Fruit fly (Drosophila melanogaster) whole organism, wandering third instar larva: ENCODE data around the gene CG4970.

Source experiments
- Abd-B ChIP-seq: fragments of >200 bp; optimal IDR thresholded peaks from 2 replicates; lab custom pipeline; 2017; ENCODE audit warnings: missing biosample characterization, missing genetic modification characterization
- CG32264 ChIP-seq: fragments of 200-800 bp; sonication (Bioruptor generic); optimal IDR thresholded peaks from 2 replicates; lab custom pipeline; 2016; ENCODE audit warnings: missing biosample characterization, missing genetic modification characterization
- CG9705 ChIP-seq: fragments of 200-800 bp; sonication (Bioruptor generic); optimal IDR thresholded peaks from 2 replicates; lab custom pipeline; 2018; ENCODE audit warnings: missing biosample characterization, mild to moderate bottlenecking, missing genetic modification characterization
- CrebA ChIP-seq: fragments of 200-800 bp; sonication (Bioruptor generic); optimal IDR thresholded peaks from 2 replicates; lab custom pipeline; 2016; ENCODE audit warnings: missing biosample characterization, mild to moderate bottlenecking, missing genetic modification characterization, borderline replicate concordance
- Dif ChIP-seq: fragments of 200-275, 200-300 bp; sonication (Bioruptor generic); optimal IDR thresholded peaks from 2 replicates; lab custom pipeline; 2018; ENCODE audit warnings: missing biosample characterization, missing genetic modification characterization; ENCODE audit not compliant: partially characterized antibody
- GATAd ChIP-seq: sonication (Bioruptor generic); optimal IDR thresholded peaks from 2 replicates; lab custom pipeline; 2016; ENCODE audit warnings: missing biosample characterization, missing genetic modification characterization
- HLH106 ChIP-seq: fragments of 200-800 bp; optimal IDR thresholded peaks from 3 replicates; lab custom pipeline; 2019; ENCODE audit warnings: missing biosample characterization, mild to moderate bottlenecking, missing genetic modification characterization, moderate library complexity
- Hnf4 ChIP-seq: fragments of 200-800 bp; sonication (Bioruptor generic); optimal IDR thresholded peaks from 2 replicates; lab custom pipeline; 2016; ENCODE audit warnings: missing biosample characterization, mild to moderate bottlenecking, missing genetic modification characterization
- Hr78 ChIP-seq: fragments of >200 bp; optimal IDR thresholded peaks from 2 replicates; lab custom pipeline; 2017; ENCODE audit warnings: missing biosample characterization, missing genetic modification characterization
- Hr83 ChIP-seq: fragments of 200-300 bp; sonication (Bioruptor generic); optimal IDR thresholded peaks from 2 replicates; lab custom pipeline; 2016; ENCODE audit warnings: missing biosample characterization, mild to moderate bottlenecking, missing genetic modification characterization, moderate library complexity; ENCODE audit not compliant: poor library complexity, severe bottlenecking
- Jra ChIP-seq: sonication (Bioruptor generic); optimal IDR thresholded peaks from 2 replicates; lab custom pipeline; 2016; ENCODE audit warnings: missing biosample characterization, missing genetic modification characterization
- Mio ChIP-seq: sonication (Bioruptor generic); optimal IDR thresholded peaks from 2 replicates; lab custom pipeline; 2016; ENCODE audit warnings: missing biosample characterization, missing genetic modification characterization
- Myc ChIP-seq: fragments of >200 bp; optimal IDR thresholded peaks from 2 replicates; lab custom pipeline; 2017
- N ChIP-seq: fragments of >200 bp; optimal IDR thresholded peaks from 2 replicates; lab custom pipeline; 2018; ENCODE audit warnings: missing biosample characterization, missing external identifiers, missing genetic modification characterization
- OdsH ChIP-seq: fragments of 200-800 bp; sonication (Bioruptor generic); optimal IDR thresholded peaks from 2 replicates; lab custom pipeline; 2016; ENCODE audit warnings: missing biosample characterization, mild to moderate bottlenecking, missing genetic modification characterization
- Rel ChIP-seq, 2 experiments: fragments of 200-800 bp; sonication (Bioruptor generic) in 1 of 2; optimal IDR thresholded peaks; 2 replicates in 1 of 2; 3 replicates in 1 of 2; lab custom pipeline; 2016 to 2019; ENCODE audit warnings: mild to moderate bottlenecking in 2 of 2, missing biosample characterization in 2 of 2, missing genetic modification characterization in 2 of 2, moderate library complexity in 1 of 2
- Vsx2 ChIP-seq: fragments of 200-300, 225-300 bp; sonication (Bioruptor generic); optimal IDR thresholded peaks from 2 replicates; lab custom pipeline; 2018; ENCODE audit warnings: missing biosample characterization, missing genetic modification characterization; ENCODE audit not compliant: partially characterized antibody
- br ChIP-seq: fragments of 200-800 bp; sonication (Bioruptor generic); optimal IDR thresholded peaks from 2 replicates; lab custom pipeline; 2016; ENCODE audit warnings: missing biosample characterization, missing genetic modification characterization
- dl ChIP-seq, 2 experiments: fragments of 175-275, 200-275 bp in 1 of 2; fragments of 200-275 bp in 1 of 2; sonication (Bioruptor generic); optimal IDR thresholded peaks; lab custom pipeline; 2018; ENCODE audit warnings: mild to moderate bottlenecking in 2 of 2, missing biosample characterization in 2 of 2, missing genetic modification characterization in 2 of 2, moderate library complexity in 2 of 2; ENCODE audit not compliant: partially characterized antibody in 2 of 2, insufficient read depth in 1 of 2
- dmrt93B ChIP-seq: fragments of 200-800 bp; sonication (Bioruptor generic); optimal IDR thresholded peaks from 2 replicates; lab custom pipeline; 2018; ENCODE audit warnings: missing biosample characterization, mild to moderate bottlenecking, missing genetic modification characterization
- ey ChIP-seq: fragments of 200-800 bp; sonication (Bioruptor generic); optimal IDR thresholded peaks from 2 replicates; lab custom pipeline; 2016; ENCODE audit warnings: missing biosample characterization, missing genetic modification characterization
- foxo ChIP-seq, 2 experiments: fragments of 200-800 bp; sonication (Bioruptor generic); optimal IDR thresholded peaks; 2 replicates in 1 of 2; 3 replicates in 1 of 2; lab custom pipeline; 2016 to 2017; ENCODE audit warnings: missing biosample characterization in 2 of 2, missing genetic modification characterization in 2 of 2
- h ChIP-seq: fragments of 200-800 bp; sonication (Bioruptor generic); optimal IDR thresholded peaks from 3 replicates; lab custom pipeline; 2016; ENCODE audit warnings: missing biosample characterization, mild to moderate bottlenecking, missing genetic modification characterization
- lola ChIP-seq: fragments of >200 bp; optimal IDR thresholded peaks from 2 replicates; lab custom pipeline; 2017; ENCODE audit warnings: missing biosample characterization, missing genetic modification characterization
- pan ChIP-seq: fragments of >200 bp; optimal IDR thresholded peaks from 2 replicates; lab custom pipeline; 2017
- rgr ChIP-seq: fragments of 200-800 bp; sonication (Bioruptor generic); optimal IDR thresholded peaks from 3 replicates; lab custom pipeline; 2016; ENCODE audit warnings: missing biosample characterization, mild to moderate bottlenecking, missing genetic modification characterization
- sage ChIP-seq: fragments of 200-800 bp; sonication (Bioruptor generic); optimal IDR thresholded peaks from 2 replicates; lab custom pipeline; 2016; ENCODE audit warnings: missing biosample characterization, mild to moderate bottlenecking, missing genetic modification characterization
- sv ChIP-seq: fragments of 200-800 bp; sonication (Bioruptor generic); optimal IDR thresholded peaks from 3 replicates; lab custom pipeline; 2016; ENCODE audit warnings: missing biosample characterization, missing genetic modification characterization
- tai ChIP-seq: sonication (Bioruptor generic); optimal IDR thresholded peaks from 2 replicates; lab custom pipeline; 2016; ENCODE audit warnings: missing biosample characterization, missing genetic modification characterization
- usp ChIP-seq: fragments of >200 bp; optimal IDR thresholded peaks from 2 replicates; lab custom pipeline; 2017; ENCODE audit warnings: missing biosample characterization, missing genetic modification characterization
- woc ChIP-seq: sonication (Bioruptor generic); optimal IDR thresholded peaks from 2 replicates; lab custom pipeline; 2016; ENCODE audit warnings: missing biosample characterization, mild to moderate bottlenecking, missing genetic modification characterization

CG4970 gene

DNA sequence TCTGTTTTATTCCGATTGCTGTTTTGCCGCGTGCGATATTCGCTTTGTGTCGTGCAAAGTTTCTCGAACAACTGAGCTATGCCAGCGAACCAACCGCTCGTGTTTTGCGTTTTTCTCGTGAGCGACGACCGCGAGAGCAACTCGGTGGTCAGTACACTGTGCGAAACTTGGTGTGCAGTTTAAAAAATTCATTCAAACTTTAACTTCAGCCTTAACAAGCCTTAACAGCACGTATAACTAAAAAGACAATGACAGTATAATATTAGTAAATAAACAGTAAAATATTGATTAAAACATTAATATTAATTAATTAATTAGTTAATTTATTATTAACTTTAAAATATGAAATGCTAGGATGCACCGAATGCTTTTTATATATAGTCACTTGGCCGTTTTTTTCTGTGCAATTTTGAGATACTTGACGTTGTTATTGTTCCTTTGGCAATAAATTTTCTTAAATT is 11.0 kb downstream of the CG4970 start, which contains the start of gene CG31705 (continued):
- TF ChIP-seq Dif (peak; percentile 23), Abd-B (GFP tag; lab: Kevin White, UChicago) (no peak), h (GFP tag; lab: Kevin White, UChicago) (peak; percentile 12), br (peak; percentile 4), CG32264 (no peak), Hr83 (GFP tag; lab: Kevin White, UChicago) (no peak), foxo (GFP tag; optimal IDR thresholded peaks at IDR 0.05; lab: Kevin White, UChicago) (peak in 1 of 2 experiments; percentile 52)

DNA sequence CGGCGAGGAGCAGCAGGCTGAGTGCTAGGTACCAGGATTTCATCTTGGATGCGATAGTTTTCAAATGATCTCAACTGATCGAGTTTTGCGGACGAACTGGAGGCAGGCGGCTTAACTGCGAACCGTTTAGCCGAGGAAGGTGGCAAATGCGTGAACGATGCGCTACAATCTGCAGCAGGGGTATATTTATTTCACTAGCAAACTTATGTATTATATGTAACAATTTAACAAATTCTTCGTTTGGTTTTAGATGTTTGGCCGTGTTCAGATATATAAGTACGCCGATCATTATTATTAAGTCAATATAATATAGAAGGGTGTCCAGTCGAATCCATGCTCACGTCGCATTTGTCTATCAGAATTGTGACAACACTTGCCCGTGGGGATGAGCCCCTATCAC is 13.8 kb downstream of the CG4970 start, which contains the start of gene CG31706:
Gene CG31706, minus strand, starts transcription at position 101 of the 400 bp plus-strand sequence.
- no peak for TF ChIP-seq dl (GFP tag; optimal IDR thresholded peaks at IDR 0.05; lab: Kevin White, UChicago; ENCODE audit: insufficient read depth in 1 of 2, partially characterized antibody in 2 of 2)
- TF ChIP-seq Myc (lab: Kevin White, UChicago), result no peak
- TF ChIP-seq Rel (GFP tag; optimal IDR thresholded peaks at IDR 0.05; lab: Kevin White, UChicago), result no peak
- no peak for TF ChIP-seq Rel (tag; optimal IDR thresholded peaks at IDR 0.05; lab: Kevin White, UChicago)
- no peak for TF ChIP-seq Hr78
- no peak for TF ChIP-seq lola (GFP tag; lab: Kevin White, UChicago)
- TF ChIP-seq tai (GFP tag; lab: Kevin White, UChicago), result no peak
- no peak for TF ChIP-seq ey (GFP tag; lab: Kevin White, UChicago)
- TF ChIP-seq Abd-B (GFP tag; lab: Kevin White, UChicago), result no peak
- TF ChIP-seq Jra (GFP tag; lab: Kevin White, UChicago), result no peak
- no peak for TF ChIP-seq HLH106
- TF ChIP-seq, all 38 proteins: peak for 0

DNA sequence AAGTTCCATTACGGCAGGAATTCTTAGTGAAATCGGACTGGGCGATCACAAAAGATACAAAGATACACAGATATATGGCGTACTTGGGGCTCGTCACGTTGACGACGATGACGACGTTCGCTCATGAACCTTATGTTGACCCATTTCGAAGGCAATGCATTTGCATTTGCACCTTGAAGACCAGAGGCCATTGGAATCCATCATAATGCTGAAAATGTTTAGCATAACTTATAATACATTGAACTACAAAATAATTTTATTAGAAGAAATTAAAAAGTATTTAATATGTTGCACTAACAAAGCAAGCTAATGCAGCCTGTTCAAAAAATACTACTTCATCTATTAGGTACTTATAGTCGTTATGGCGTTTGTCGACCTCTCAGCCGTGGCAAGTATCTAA is 14.3 kb downstream of the CG4970 start, which contains the start of gene CG34162:
Gene CG34162, plus strand, starts transcription at position 301 of the 400 bp plus-strand sequence.
- TF ChIP-seq Jra (GFP tag; lab: Kevin White, UChicago), result no peak
- no peak for TF ChIP-seq CG9705 (GFP tag; lab: Kevin White, UChicago)
- TF ChIP-seq usp (GFP tag; lab: Kevin White, UChicago), result no peak
- no peak for TF ChIP-seq Vsx2 (GFP tag; lab: Kevin White, UChicago)
- TF ChIP-seq N, result no peak
- TF ChIP-seq CrebA (GFP tag; lab: Kevin White, UChicago), result no peak
- TF ChIP-seq pan (lab: Kevin White, UChicago), result no peak
- TF ChIP-seq GATAd (GFP tag; lab: Kevin White, UChicago), result no peak
- no peak for TF ChIP-seq Abd-B (GFP tag; lab: Kevin White, UChicago)
- no peak for TF ChIP-seq woc (GFP tag; lab: Kevin White, UChicago)
- TF ChIP-seq foxo (GFP tag; optimal IDR thresholded peaks at IDR 0.05; lab: Kevin White, UChicago), result no peak

DNA sequence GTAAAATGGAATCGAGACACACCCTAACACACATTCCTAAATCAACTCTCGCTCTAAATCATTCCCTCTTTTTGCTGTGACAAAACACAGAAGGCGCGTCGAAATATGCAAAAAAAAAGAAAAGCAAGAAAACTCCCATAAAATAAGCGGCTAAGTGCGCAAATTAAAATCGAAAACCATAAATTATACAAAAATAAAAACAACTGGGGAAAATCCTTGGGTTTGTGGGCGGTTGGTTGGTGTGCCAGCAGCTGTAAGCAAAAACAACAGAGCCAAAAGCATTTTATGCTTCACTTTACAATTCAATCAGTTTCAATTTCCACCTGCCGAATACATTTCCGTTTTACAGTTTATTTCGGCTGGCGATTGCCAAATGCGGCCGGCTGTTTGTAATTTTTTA is 18.7 kb downstream of the CG4970 start, which contains the start of gene CG43438:
Gene CG43438, plus strand, starts transcription at position 301 of the 400 bp plus-strand sequence.
- TF ChIP-seq Abd-B (GFP tag; lab: Kevin White, UChicago) (no peak), GATAd (GFP tag; lab: Kevin White, UChicago) (no peak), ey (GFP tag; lab: Kevin White, UChicago) (no peak), Hr78 (no peak), CG32264 (no peak), Hnf4 (GFP tag; lab: Kevin White, UChicago) (no peak), CG9705 (GFP tag; lab: Kevin White, UChicago) (no peak), h (GFP tag; lab: Kevin White, UChicago) (no peak), sv (GFP tag; lab: Kevin White, UChicago) (no peak), rgr (no peak), lola (GFP tag; lab: Kevin White, UChicago) (no peak), Rel (GFP tag; optimal IDR thresholded peaks at IDR 0.05; lab: Kevin White, UChicago) (no peak), Rel (tag; optimal IDR thresholded peaks at IDR 0.05; lab: Kevin White, UChicago) (no peak), sage (GFP tag; lab: Kevin White, UChicago) (no peak), Hr83 (GFP tag; lab: Kevin White, UChicago) (no peak), Dif (no peak), Mio (no peak), woc (GFP tag; lab: Kevin White, UChicago) (no peak)

DNA sequence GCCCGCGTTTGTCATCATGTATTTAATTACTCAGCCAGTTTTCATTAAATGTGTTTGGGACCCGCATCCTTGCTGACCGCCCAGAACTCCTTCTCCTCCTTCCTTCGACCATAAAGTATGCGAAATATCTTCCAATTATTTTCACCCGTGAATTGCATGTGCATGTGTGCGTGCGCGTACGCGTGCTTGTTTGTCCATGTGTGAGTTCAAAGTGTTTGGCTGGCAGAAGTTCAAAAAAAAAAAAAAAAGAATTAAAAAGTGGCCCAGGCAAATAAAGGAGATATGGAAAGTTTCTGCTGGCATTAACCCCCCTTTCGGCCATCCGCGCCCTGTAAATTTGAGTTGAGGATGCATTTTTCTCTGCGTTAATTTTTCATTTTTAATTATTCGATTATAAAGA is 36.6 kb downstream of the CG4970 start:
- TF ChIP-seq woc (GFP tag; lab: Kevin White, UChicago), result no peak
- TF ChIP-seq OdsH (GFP tag; lab: Kevin White, UChicago), result no peak
- TF ChIP-seq Hr83 (GFP tag; lab: Kevin White, UChicago), result no peak
- no peak for TF ChIP-seq dmrt93B (GFP tag; lab: Kevin White, UChicago)
